Worm (Caenorhabditis elegans): ENCODE results near the gene F57A8.1.

DNA sequence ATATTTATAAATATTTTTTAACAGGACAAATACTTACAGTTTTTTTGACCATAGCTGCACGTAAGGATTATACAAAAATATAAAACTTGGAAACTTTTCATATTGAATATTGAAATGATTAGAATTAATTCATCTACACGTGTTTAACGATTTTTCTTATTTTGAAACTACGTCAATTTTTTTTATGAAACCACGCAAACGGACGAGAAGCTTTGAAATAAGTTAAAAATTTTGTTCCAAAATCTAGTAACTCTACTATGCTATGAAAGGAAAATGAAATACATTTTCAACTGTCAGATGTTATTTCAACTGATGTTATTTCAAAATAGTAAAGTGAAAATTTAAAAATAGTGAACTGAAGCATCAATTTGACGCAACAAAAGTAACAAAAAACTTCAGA, 36.7 kb downstream of the F57A8.1 start, which contains the start of gene F57A8.6:
- TF ChIP-seq ZK546.5 (tag; optimal IDR thresholded peaks at IDR 0.05) (no peak), fos-1 (tag; optimal IDR thresholded peaks at IDR 0.05) (no peak), ama-1 (optimal IDR thresholded peaks at IDR 0.05) (no peak), nhr-76 (tag; optimal IDR thresholded peaks at IDR 0.05) (peak; percentile 46), elt-1 (tag; optimal IDR thresholded peaks at IDR 0.05) (no peak), nhr-77 (tag; optimal IDR thresholded peaks at IDR 0.05) (no peak), pqm-1 (tag; optimal IDR thresholded peaks at IDR 0.05) (no peak), elt-2 (tag; optimal IDR thresholded peaks at IDR 0.05) (no peak), aly-2 (tag; optimal IDR thresholded peaks at IDR 0.05) (no peak), nhr-28 (tag; optimal IDR thresholded peaks at IDR 0.05) (no peak), ztf-11 (tag; optimal IDR thresholded peaks at IDR 0.05) (no peak), ztf-4 (tag; optimal IDR thresholded peaks at IDR 0.05) (no peak), nhr-12 (tag; optimal IDR thresholded peaks at IDR 0.05) (no peak)
